Worm (Caenorhabditis elegans) whole organism, midembryonic: ENCODE data around the gene F15A4.5.

Source experiments
- cog-1 ChIP-seq: sonication (generic microtip); optimal IDR thresholded peaks from 2 replicates; lab custom pipeline; 2016; ENCODE audit warnings: missing genetic modification characterization, missing compliant biosample characterization
- flt-1 ChIP-seq: fragments of 200-800 bp; sonication (Bioruptor generic); IDR thresholded peaks from 2 replicates; pipeline ENCODE4 v1.3.6; 2022; ENCODE audit warnings: missing genetic modification characterization, missing compliant biosample characterization
- klf-2 ChIP-seq: fragments of 200-800 bp; sonication (Bioruptor generic); conservative IDR thresholded peaks from 2 replicates; pipeline ENCODE4 v1.3.6; 2022; ENCODE audit warnings: missing genetic modification reagents, missing genetic modification characterization, missing compliant biosample characterization
- ref-1 ChIP-seq: fragments of 200-800 bp; sonication (Bioruptor generic); conservative IDR thresholded peaks from 2 replicates; pipeline ENCODE4 v1.3.6; 2022; ENCODE audit warnings: missing genetic modification reagents, missing genetic modification characterization, missing compliant biosample characterization
- tab-1 ChIP-seq: fragments of 200-800 bp; sonication (Bioruptor generic); IDR thresholded peaks from 2 replicates; pipeline ENCODE4 v1.3.6; 2022; ENCODE audit warnings: missing genetic modification characterization, missing compliant biosample characterization
- ztf-23 ChIP-seq: fragments of 200-800 bp; sonication (Bioruptor generic); IDR thresholded peaks from 2 replicates; pipeline ENCODE4 v1.3.6; 2022; ENCODE audit warnings: missing genetic modification reagents, missing genetic modification characterization, missing compliant biosample characterization
- ztf-29 ChIP-seq: fragments of 200-800 bp; sonication (Bioruptor generic); IDR thresholded peaks from 2 replicates; pipeline ENCODE4 v1.3.6; 2022; ENCODE audit warnings: missing genetic modification reagents, missing genetic modification characterization, missing compliant biosample characterization

DNA sequence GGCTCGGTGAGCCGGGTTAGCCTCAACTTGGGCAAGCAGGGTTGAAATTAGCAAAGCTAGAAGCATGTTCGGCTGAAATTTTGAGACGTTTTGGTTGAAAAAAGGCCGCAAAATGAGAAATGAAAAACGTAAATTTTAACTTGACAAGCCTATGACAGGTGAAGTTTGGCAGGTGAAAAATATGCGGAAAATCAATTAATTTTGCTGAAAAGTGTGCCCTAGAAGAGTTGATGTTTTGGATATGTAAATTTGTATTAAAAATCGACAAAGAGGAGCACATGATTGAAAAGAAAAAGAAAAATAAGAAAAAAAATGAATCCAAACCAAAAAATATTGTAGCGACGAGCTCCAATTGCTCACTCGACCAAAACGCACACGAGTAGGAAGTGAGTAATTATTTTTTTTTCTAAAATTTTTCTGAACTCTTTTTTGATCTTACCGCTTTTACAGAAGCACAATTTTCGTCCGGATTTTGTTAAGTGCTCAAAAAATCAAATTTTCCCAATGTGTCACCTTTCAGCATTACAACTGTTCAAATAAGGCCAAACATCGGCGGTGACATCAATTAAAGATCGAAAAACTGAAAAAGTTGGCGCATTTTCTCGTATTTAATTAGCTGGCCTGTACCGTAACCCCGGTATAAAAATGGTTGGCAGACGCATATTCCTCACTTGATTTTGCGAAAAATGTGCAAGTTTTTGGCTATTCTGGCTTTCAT lies at the start of gene F15A4.5, which contains the start of gene phat-8:
- no peak for TF ChIP-seq klf-2 (GFP tag; lab: Robert Waterston, UW)
- no peak for TF ChIP-seq flt-1 (GFP tag; lab: Robert Waterston, UW)
- no peak for TF ChIP-seq ztf-23 (GFP tag; lab: Robert Waterston, UW)
- TF ChIP-seq tab-1 (GFP tag; lab: Robert Waterston, UW) = no peak
- TF ChIP-seq cog-1 (tag; lab: Kevin White, UChicago) = no peak
- TF ChIP-seq ref-1 (GFP tag; lab: Robert Waterston, UW) = no peak
- TF ChIP-seq ztf-29 (GFP tag; lab: Robert Waterston, UW) = no peak
